Worm (Caenorhabditis elegans) whole organism, L2 larva: ENCODE results near the gene lbp-9.

Experiments
- C34F6.9 ChIP-seq: fragments of 150-350 bp; optimal IDR thresholded peaks from 2 replicates; lab custom pipeline; 2014; ENCODE audit warnings: missing biosample characterization, missing genetic modification characterization
- F13H6.1 ChIP-seq: sonication (generic microtip); optimal IDR thresholded peaks from 2 replicates; lab custom pipeline; 2016; ENCODE audit warnings: missing genetic modification characterization, missing compliant biosample characterization
- R02D3.7 ChIP-seq: fragments of 150-350 bp; optimal IDR thresholded peaks from 2 replicates; lab custom pipeline; 2014; ENCODE audit warnings: missing biosample characterization, missing genetic modification characterization
- ZK546.5 ChIP-seq: sonication (generic microtip); optimal IDR thresholded peaks from 2 replicates; lab custom pipeline; 2017; ENCODE audit warnings: missing biosample characterization, missing genetic modification characterization
- aly-2 ChIP-seq: fragments of 150-350 bp; optimal IDR thresholded peaks from 2 replicates; lab custom pipeline; 2014; ENCODE audit warnings: missing biosample characterization, missing genetic modification characterization
- ama-1 ChIP-seq: fragments of 150-350 bp; optimal IDR thresholded peaks from 2 replicates; lab custom pipeline; 2018; ENCODE audit warnings: inconsistent platforms
- blmp-1 ChIP-seq: sonication (generic microtip); optimal IDR thresholded peaks from 2 replicates; lab custom pipeline; 2017; ENCODE audit warnings: missing genetic modification characterization, mild to moderate bottlenecking, missing compliant biosample characterization, antibody characterized with exemption, moderate library complexity; ENCODE audit not compliant: insufficient read depth
- ceh-16 ChIP-seq: fragments of 150-350 bp; optimal IDR thresholded peaks from 2 replicates; lab custom pipeline; 2014; ENCODE audit warnings: missing biosample characterization, missing genetic modification characterization
- ceh-82 ChIP-seq: fragments of 150-350 bp; optimal IDR thresholded peaks from 2 replicates; lab custom pipeline; 2014; ENCODE audit warnings: missing biosample characterization, missing genetic modification characterization
- crh-2 ChIP-seq: sonication (generic microtip); optimal IDR thresholded peaks from 2 replicates; lab custom pipeline; 2017; ENCODE audit warnings: missing biosample characterization, missing genetic modification characterization
- dmd-4 ChIP-seq: sonication (generic microtip); optimal IDR thresholded peaks from 2 replicates; lab custom pipeline; 2017; ENCODE audit warnings: missing biosample characterization, missing genetic modification characterization
- egl-27 ChIP-seq: sonication (generic microtip); optimal IDR thresholded peaks from 3 replicates; lab custom pipeline; 2017; ENCODE audit warnings: missing biosample characterization, missing genetic modification reagents, missing genetic modification characterization
- elt-1 ChIP-seq: fragments of 150-350 bp; optimal IDR thresholded peaks from 2 replicates; lab custom pipeline; 2014; ENCODE audit warnings: missing biosample characterization, missing genetic modification characterization
- elt-3 ChIP-seq: sonication (generic microtip); optimal IDR thresholded peaks from 2 replicates; lab custom pipeline; 2017; ENCODE audit warnings: missing biosample characterization, missing genetic modification characterization
- fos-1 ChIP-seq: fragments of 150-350 bp; optimal IDR thresholded peaks from 2 replicates; lab custom pipeline; 2014; ENCODE audit warnings: missing biosample characterization, missing genetic modification characterization
- gmeb-1 ChIP-seq: fragments of 150-350 bp; optimal IDR thresholded peaks from 2 replicates; lab custom pipeline; 2014; ENCODE audit warnings: missing biosample characterization, missing genetic modification characterization
- lin-11 ChIP-seq: fragments of 150-350 bp; sonication (generic microtip); optimal IDR thresholded peaks from 2 replicates; lab custom pipeline; 2014; ENCODE audit warnings: missing biosample characterization, missing genetic modification characterization, inconsistent platforms, mixed read lengths
- lin-13 ChIP-seq: fragments of 150-350 bp; optimal IDR thresholded peaks from 2 replicates; lab custom pipeline; 2014; ENCODE audit warnings: missing biosample characterization, missing genetic modification reagents, missing genetic modification characterization
- lsy-2 ChIP-seq, 2 experiments: fragments of 150-350 bp in 1 of 2; sonication (generic microtip) in 1 of 2; optimal IDR thresholded peaks; 2 replicates each; lab custom pipeline; 2014 to 2017; ENCODE audit warnings: missing biosample characterization in 2 of 2, missing genetic modification characterization in 2 of 2
- mab-5 ChIP-seq: fragments of 150-350 bp; optimal IDR thresholded peaks from 2 replicates; lab custom pipeline; 2014; ENCODE audit warnings: missing biosample characterization, missing genetic modification characterization
- mbf-1 ChIP-seq: sonication (generic microtip); optimal IDR thresholded peaks from 2 replicates; lab custom pipeline; 2017; ENCODE audit warnings: missing biosample characterization, missing genetic modification characterization
- mdl-1 ChIP-seq, 2 experiments: fragments of 150-350 bp in 1 of 2; sonication (generic microtip) in 1 of 2; optimal IDR thresholded peaks; 2 replicates each; lab custom pipeline; 2017; ENCODE audit warnings: missing biosample characterization in 2 of 2, missing genetic modification characterization in 2 of 2
- nhr-10 ChIP-seq: sonication (generic microtip); optimal IDR thresholded peaks from 2 replicates; lab custom pipeline; 2017; ENCODE audit warnings: missing biosample characterization, missing genetic modification characterization
- nhr-11 ChIP-seq: fragments of 150-350 bp; optimal IDR thresholded peaks from 2 replicates; lab custom pipeline; 2014; ENCODE audit warnings: missing biosample characterization, missing genetic modification characterization
- nhr-129 ChIP-seq: fragments of 150-350 bp; optimal IDR thresholded peaks from 2 replicates; lab custom pipeline; 2014; ENCODE audit warnings: missing biosample characterization, missing genetic modification characterization
- nhr-21 ChIP-seq: fragments of 150-350 bp; optimal IDR thresholded peaks from 2 replicates; lab custom pipeline; 2014; ENCODE audit warnings: missing biosample characterization, missing genetic modification characterization
- nhr-23 ChIP-seq: fragments of 150-350 bp; optimal IDR thresholded peaks from 2 replicates; lab custom pipeline; 2014; ENCODE audit warnings: missing biosample characterization, missing genetic modification reagents, missing genetic modification characterization
- nhr-237 ChIP-seq: fragments of 150-350 bp; optimal IDR thresholded peaks from 2 replicates; lab custom pipeline; 2014; ENCODE audit warnings: missing biosample characterization, missing genetic modification characterization
- nhr-25 ChIP-seq: fragments of 150-350 bp; sonication (generic microtip); optimal IDR thresholded peaks from 3 replicates; lab custom pipeline; 2014; ENCODE audit warnings: missing biosample characterization, missing genetic modification characterization
- nhr-6 ChIP-seq: fragments of 150-350 bp; optimal IDR thresholded peaks from 2 replicates; lab custom pipeline; 2014; ENCODE audit warnings: missing biosample characterization, missing genetic modification characterization
- snpc-4 ChIP-seq: fragments of 150-350 bp; optimal IDR thresholded peaks from 2 replicates; lab custom pipeline; 2014; ENCODE audit warnings: missing biosample characterization, missing genetic modification characterization
- unc-39 ChIP-seq: fragments of 150-350 bp; optimal IDR thresholded peaks from 2 replicates; lab custom pipeline; 2014; ENCODE audit warnings: missing biosample characterization, missing genetic modification characterization
- unc-55 ChIP-seq: fragments of 150-350 bp; sonication (generic microtip); optimal IDR thresholded peaks from 3 replicates; lab custom pipeline; 2014; ENCODE audit warnings: missing biosample characterization, missing genetic modification reagents, missing genetic modification characterization
- unc-62 ChIP-seq: fragments of 150-350 bp; optimal IDR thresholded peaks from 2 replicates; lab custom pipeline; 2014; ENCODE audit warnings: missing biosample characterization, missing genetic modification reagents, missing genetic modification characterization
- ztf-1 ChIP-seq: fragments of 200-800 bp; sonication (Bioruptor generic); conservative IDR thresholded peaks from 2 replicates; pipeline ENCODE4 v1.3.6; 2022; ENCODE audit warnings: missing genetic modification characterization, missing compliant biosample characterization
- ztf-11 ChIP-seq: sonication (generic microtip); optimal IDR thresholded peaks from 2 replicates; lab custom pipeline; 2017; ENCODE audit warnings: missing biosample characterization, missing genetic modification characterization
- ztf-4 ChIP-seq: fragments of 150-350 bp; optimal IDR thresholded peaks from 2 replicates; lab custom pipeline; 2014; ENCODE audit warnings: missing biosample characterization, missing genetic modification characterization

lbp-9 gene

DNA sequence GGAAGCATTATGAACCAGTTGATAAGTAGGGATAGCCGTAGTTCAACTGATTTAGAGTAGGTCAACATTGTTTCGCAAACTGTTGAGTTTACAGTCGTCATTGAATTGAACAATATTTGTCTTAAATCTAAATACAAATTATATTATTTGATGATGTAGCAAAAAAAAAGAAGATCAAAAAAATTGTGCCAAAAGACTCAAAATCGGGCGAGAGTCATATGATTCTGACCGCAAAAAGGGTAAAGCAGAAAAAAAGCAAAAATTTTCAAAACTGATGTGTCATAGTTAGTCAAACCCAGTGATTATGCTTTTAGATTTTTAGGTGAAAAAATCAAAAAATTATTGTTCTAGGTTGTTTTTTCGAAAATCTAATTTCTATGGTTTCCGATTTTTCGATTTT is 40.5 kb upstream of the lbp-9 start, which contains the start of gene srab-13:
Gene srab-13 (minus strand): TSS at position 101 of the 400 bp plus-strand sequence.
- TF ChIP-seq unc-62 (GFP tag; lab: Kevin White, UChicago) (no peak), dmd-4 (no peak), fos-1 (tag; lab: Kevin White, UChicago) (no peak), mab-5 (no peak), crh-2 (tag; lab: Kevin White, UChicago) (no peak), snpc-4 (tag; lab: Kevin White, UChicago) (no peak), egl-27 (tag; lab: Kevin White, UChicago) (no peak), elt-1 (tag; lab: Kevin White, UChicago) (no peak), C34F6.9 (no peak), ZK546.5 (no peak), nhr-6 (tag; lab: Kevin White, UChicago) (no peak), aly-2 (tag; lab: Kevin White, UChicago) (no peak), blmp-1 (tag; lab: Kevin White, UChicago) (no peak)

DNA sequence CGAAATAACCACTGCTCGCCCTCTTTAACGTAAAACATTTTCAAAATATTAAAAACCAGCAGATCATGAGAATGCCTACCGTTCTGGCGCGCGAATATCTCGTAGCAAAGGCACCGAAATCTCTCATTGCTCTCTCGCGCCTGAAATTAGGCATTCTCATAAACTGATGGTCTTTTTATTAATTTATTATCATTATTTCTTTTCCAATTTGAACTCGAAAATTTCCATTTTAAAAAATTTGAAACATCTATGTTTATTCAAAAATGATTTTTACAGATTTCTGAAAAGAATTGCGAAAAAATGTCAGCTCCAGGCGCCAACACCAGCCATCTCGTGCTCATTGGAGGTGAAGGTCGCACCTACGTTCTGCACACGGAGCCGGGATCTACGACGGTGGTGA is 38.4 kb upstream of the lbp-9 start, which contains the start of gene F59A7.12:
Gene F59A7.12 (plus strand): TSS at position 301 of the 400 bp plus-strand sequence.
- TF ChIP-seq snpc-4 (tag; lab: Kevin White, UChicago), result no peak
- TF ChIP-seq nhr-11 (tag; lab: Kevin White, UChicago), result no peak
- TF ChIP-seq mab-5, result no peak
- TF ChIP-seq ceh-16 (tag; lab: Kevin White, UChicago), result no peak
- TF ChIP-seq lin-13 (GFP tag; lab: Kevin White, UChicago), result no peak
- TF ChIP-seq ceh-82 (tag; lab: Kevin White, UChicago), result no peak
- no peak for TF ChIP-seq ztf-4 (tag; lab: Kevin White, UChicago)
- TF ChIP-seq elt-1 (tag; lab: Kevin White, UChicago), result no peak
- no peak for TF ChIP-seq unc-39 (tag; lab: Kevin White, UChicago)
- no peak for TF ChIP-seq blmp-1 (tag; lab: Kevin White, UChicago)
- TF ChIP-seq unc-55 (GFP tag; lab: Kevin White, UChicago), result no peak
- TF ChIP-seq nhr-6 (tag; lab: Kevin White, UChicago), result no peak
- TF ChIP-seq mbf-1 (tag; lab: Kevin White, UChicago), result no peak
- TF ChIP-seq ztf-11, result no peak
- TF ChIP-seq nhr-21 (tag; lab: Kevin White, UChicago), result no peak
- TF ChIP-seq lsy-2 (tag; optimal IDR thresholded peaks at IDR 0.05; lab: Kevin White, UChicago), result no peak
- no peak for TF ChIP-seq nhr-129 (tag; lab: Kevin White, UChicago)
- no peak for TF ChIP-seq nhr-10 (tag; lab: Kevin White, UChicago)

DNA sequence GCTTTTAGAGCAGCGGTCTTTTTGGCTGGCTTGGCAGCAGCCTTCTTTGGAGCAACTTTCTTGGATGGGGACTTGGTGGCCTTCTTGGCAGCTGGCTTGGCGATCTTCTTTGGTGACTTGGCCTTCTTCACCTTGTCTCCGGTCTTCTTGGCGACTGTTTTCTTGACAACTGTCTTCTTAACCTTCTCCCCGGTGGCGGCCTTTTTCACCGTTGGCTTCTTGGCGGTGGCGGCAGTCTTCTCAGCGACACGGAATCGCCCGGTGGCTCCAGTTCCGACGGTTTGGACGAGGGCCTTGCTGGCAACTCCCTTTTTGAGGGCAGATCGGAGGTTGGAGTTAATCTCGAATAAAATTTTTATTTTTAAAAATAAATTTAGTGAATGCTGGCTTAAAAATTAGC is 37.6 kb upstream of the lbp-9 start:
- no peak for TF ChIP-seq lin-11 (tag; lab: Kevin White, UChicago)
- TF ChIP-seq R02D3.7 (tag; lab: Kevin White, UChicago), result no peak
- TF ChIP-seq elt-3 (tag; lab: Kevin White, UChicago), result no peak
- TF ChIP-seq mdl-1 (tag; optimal IDR thresholded peaks at IDR 0.05; lab: Kevin White, UChicago), result no peak
- TF ChIP-seq ZK546.5, result no peak
- no peak for TF ChIP-seq ama-1 (lab: Kevin White, UChicago)
- TF ChIP-seq mbf-1 (tag; lab: Kevin White, UChicago), result no peak
- no peak for TF ChIP-seq dmd-4
- no peak for TF ChIP-seq fos-1 (tag; lab: Kevin White, UChicago)
- TF ChIP-seq crh-2 (tag; lab: Kevin White, UChicago), result no peak
- no peak for TF ChIP-seq nhr-237 (tag; lab: Kevin White, UChicago)
- no peak for TF ChIP-seq unc-62 (GFP tag; lab: Kevin White, UChicago)
- no peak for TF ChIP-seq nhr-21 (tag; lab: Kevin White, UChicago)
- no peak for TF ChIP-seq nhr-25 (tag; lab: Kevin White, UChicago)
- TF ChIP-seq unc-55 (GFP tag; lab: Kevin White, UChicago), result no peak
- no peak for TF ChIP-seq nhr-11 (tag; lab: Kevin White, UChicago)

ce11 chrV:2031454-2031853 is 36.8 kb upstream of the lbp-9 start, which contains the start of gene hil-6:
Gene hil-6 (minus strand): TSS chrV:2031554.
- no peak for TF ChIP-seq gmeb-1 (tag; lab: Kevin White, UChicago)
- TF ChIP-seq egl-27 (tag; lab: Kevin White, UChicago), result no peak
- no peak for TF ChIP-seq snpc-4 (tag; lab: Kevin White, UChicago)
- TF ChIP-seq blmp-1 (tag; lab: Kevin White, UChicago), result no peak
- no peak for TF ChIP-seq ama-1 (lab: Kevin White, UChicago)
- no peak for TF ChIP-seq ztf-1 (GFP tag; lab: Robert Waterston, UW)
- TF ChIP-seq lsy-2 (tag; optimal IDR thresholded peaks at IDR 0.05; lab: Kevin White, UChicago), result no peak
- TF ChIP-seq nhr-23, result no peak
- TF ChIP-seq lin-13 (GFP tag; lab: Kevin White, UChicago), result no peak
- TF ChIP-seq F13H6.1 (tag; lab: Kevin White, UChicago), result no peak
- TF ChIP-seq nhr-21 (tag; lab: Kevin White, UChicago), result no peak
- TF ChIP-seq fos-1 (tag; lab: Kevin White, UChicago), result no peak
- no peak for TF ChIP-seq mdl-1 (tag; optimal IDR thresholded peaks at IDR 0.05; lab: Kevin White, UChicago)
